ENCODE assay signal across 6 worm cellular contexts in genomic region chrII:2807674-2808206, ce11.
TF ChIP-seq lines count a peak whose summit lies in the region.

Gene K12H6.12 (plus strand): TSS chrII:2808156.

TF ChIP-seq in whole organism, L1 larva, 84 proteins besides CTCF, POLR2A, EP300 and RAD21 (continues in another document):
- TF ChIP-seq blmp-1 (tag; optimal IDR thresholded peaks at IDR 0.05; lab: Kevin White, UChicago) = no peak
- TF ChIP-seq ceh-82 (tag; optimal IDR thresholded peaks at IDR 0.05; lab: Kevin White, UChicago) = peak in 1 of 3 experiments; percentile 1
- TF ChIP-seq nhr-85 (tag; lab: Kevin White, UChicago) = no peak
- no peak for TF ChIP-seq unc-62 (GFP tag; optimal IDR thresholded peaks at IDR 0.05; lab: Kevin White, UChicago)
- no peak for TF ChIP-seq nhr-84 (tag; optimal IDR thresholded peaks at IDR 0.05; lab: Kevin White, UChicago)
- TF ChIP-seq efl-1 (optimal IDR thresholded peaks at IDR 0.05; lab: Kevin White, UChicago) = peak in 1 of 2 experiments; percentile 28
- no peak for TF ChIP-seq efl-1 (GFP tag; optimal IDR thresholded peaks at IDR 0.05 in 1 of 2; lab: Kevin White, UChicago)
- no peak for TF ChIP-seq mef-2 (tag; optimal IDR thresholded peaks at IDR 0.05; lab: Kevin White, UChicago)
- no peak for TF ChIP-seq mep-1 (tag; optimal IDR thresholded peaks at IDR 0.05; lab: Kevin White, UChicago)
- TF ChIP-seq ceh-88 (GFP tag; IDR thresholded peaks at IDR 0.05; lab: Robert Waterston, UW) = no peak
- no peak for TF ChIP-seq fkh-8 (tag; optimal IDR thresholded peaks at IDR 0.05; lab: Kevin White, UChicago)
- TF ChIP-seq hlh-17 (GFP tag; optimal IDR thresholded peaks at IDR 0.05; lab: Kevin White, UChicago; ENCODE audit: borderline replicate concordance) = no peak
- peak; percentile 19 for TF ChIP-seq nhr-11 (tag; optimal IDR thresholded peaks at IDR 0.05; lab: Kevin White, UChicago)
- TF ChIP-seq swsn-7 (tag; optimal IDR thresholded peaks at IDR 0.05; lab: Kevin White, UChicago) = no peak
- TF ChIP-seq ceh-8 (GFP tag; optimal IDR thresholded peaks at IDR 0.05; lab: Kevin White, UChicago) = no peak
- TF ChIP-seq sup-37 (GFP tag; optimal IDR thresholded peaks at IDR 0.05; lab: Kevin White, UChicago) = no peak

TF ChIP-seq in whole organism, L2 larva, 48 proteins besides CTCF, POLR2A, EP300 and RAD21:
- no peak for TF ChIP-seq C34F6.9 (tag; optimal IDR thresholded peaks at IDR 0.05; lab: Kevin White, UChicago)
- peak; percentile 0 for TF ChIP-seq F13H6.1 (tag; optimal IDR thresholded peaks at IDR 0.05; lab: Kevin White, UChicago)
- TF ChIP-seq nhr-237 (tag; optimal IDR thresholded peaks at IDR 0.05; lab: Kevin White, UChicago) = no peak
- TF ChIP-seq lsy-2 (tag; optimal IDR thresholded peaks at IDR 0.05; lab: Kevin White, UChicago) = no peak

TF ChIP-seq in whole organism, L3 larva, 47 proteins besides CTCF, POLR2A, EP300 and RAD21:
- peak; percentile 34 for TF ChIP-seq nhr-11 (tag; optimal IDR thresholded peaks at IDR 0.05; lab: Kevin White, UChicago)
- TF ChIP-seq sea-2 (GFP tag; optimal IDR thresholded peaks at IDR 0.05; lab: Kevin White, UChicago) = no peak
- TF ChIP-seq lin-39 (tag; optimal IDR thresholded peaks at IDR 0.05; lab: Kevin White, UChicago) = no peak
- TF ChIP-seq nhr-25 (tag; optimal IDR thresholded peaks at IDR 0.05; lab: Kevin White, UChicago) = no peak
- TF ChIP-seq hmg-11 (tag; optimal IDR thresholded peaks at IDR 0.05; lab: Kevin White, UChicago) = peak; percentile 3
- no peak for TF ChIP-seq nhr-43 (tag; optimal IDR thresholded peaks at IDR 0.05; lab: Kevin White, UChicago; ENCODE audit: poor library complexity, severe bottlenecking)
- no peak for TF ChIP-seq nhr-76 (tag; optimal IDR thresholded peaks at IDR 0.05; lab: Kevin White, UChicago)
- no peak for TF ChIP-seq lin-15B (tag; optimal IDR thresholded peaks at IDR 0.05; lab: Kevin White, UChicago)
- TF ChIP-seq nhr-12 (tag; optimal IDR thresholded peaks at IDR 0.05; lab: Kevin White, UChicago) = no peak
- no peak for TF ChIP-seq fkh-2 (tag; optimal IDR thresholded peaks at IDR 0.05; lab: Kevin White, UChicago)
- peak; percentile 58 for TF ChIP-seq pha-4 (tag; optimal IDR thresholded peaks at IDR 0.05; lab: Kevin White, UChicago)
- TF ChIP-seq tbx-2 (tag; optimal IDR thresholded peaks at IDR 0.05; lab: Kevin White, UChicago) = no peak
- no peak for TF ChIP-seq ztf-4 (tag; optimal IDR thresholded peaks at IDR 0.05; lab: Kevin White, UChicago)
- TF ChIP-seq nhr-28 (tag; optimal IDR thresholded peaks at IDR 0.05; lab: Kevin White, UChicago) = no peak
- no peak for TF ChIP-seq ama-1 (optimal IDR thresholded peaks at IDR 0.05; lab: Kevin White, UChicago)
- no peak for TF ChIP-seq ceh-16 (tag; optimal IDR thresholded peaks at IDR 0.05; lab: Kevin White, UChicago)
- TF ChIP-seq pqm-1 (tag; optimal IDR thresholded peaks at IDR 0.05; lab: Kevin White, UChicago) = no peak

TF ChIP-seq in whole organism, L4 larva, 104 proteins besides CTCF, POLR2A, EP300 and RAD21:
- TF ChIP-seq jun-1 (tag; optimal IDR thresholded peaks at IDR 0.05; lab: Kevin White, UChicago) = no peak
- no peak for TF ChIP-seq ama-1 (optimal IDR thresholded peaks at IDR 0.05; lab: Kevin White, UChicago)
- no peak for TF ChIP-seq snpc-4 (tag; optimal IDR thresholded peaks at IDR 0.05; lab: Kevin White, UChicago)
- no peak for TF ChIP-seq ZK546.5 (tag; optimal IDR thresholded peaks at IDR 0.05; lab: Kevin White, UChicago)
- 0 out of 2 replicates have a peak, but pooled peaks have one; percentile 23 for TF ChIP-seq hmg-1.1 (GFP tag; IDR thresholded peaks at IDR 0.05; lab: Robert Waterston, UW)
- TF ChIP-seq nhr-11 (tag; optimal IDR thresholded peaks at IDR 0.05; lab: Kevin White, UChicago) = peak; percentile 38
- no peak for TF ChIP-seq ceh-82 (tag; optimal IDR thresholded peaks at IDR 0.05; lab: Kevin White, UChicago)
- no peak for TF ChIP-seq ceh-62 (tag; optimal IDR thresholded peaks at IDR 0.05; lab: Kevin White, UChicago)
- peak; percentile 75 for TF ChIP-seq hlh-30 (tag; optimal IDR thresholded peaks at IDR 0.05; lab: Kevin White, UChicago; ENCODE audit: insufficient read depth)
- no peak for TF ChIP-seq cey-2 (tag; optimal IDR thresholded peaks at IDR 0.05; lab: Kevin White, UChicago; ENCODE audit: borderline replicate concordance, insufficient read depth)
- TF ChIP-seq daf-8 (GFP tag; IDR thresholded peaks at IDR 0.05; lab: Robert Waterston, UW) = no peak
- TF ChIP-seq nhr-28 (tag; optimal IDR thresholded peaks at IDR 0.05; lab: Kevin White, UChicago) = peak; percentile 35
- TF ChIP-seq dve-1 (tag; optimal IDR thresholded peaks at IDR 0.05; lab: Kevin White, UChicago; ENCODE audit: insufficient read depth) = peak; percentile 26
- TF ChIP-seq aha-1 (tag; lab: Kevin White, UChicago) = peak; percentile 95

TF ChIP-seq in whole organism, late embryonic, 69 proteins besides CTCF, POLR2A, EP300 and RAD21 (continues in another document):
- TF ChIP-seq T23F11.4 (GFP tag; optimal IDR thresholded peaks at IDR 0.05; lab: Kevin White, UChicago) (no peak), gmeb-2 (tag; optimal IDR thresholded peaks at IDR 0.05; lab: Kevin White, UChicago) (no peak), madf-2 (tag; optimal IDR thresholded peaks at IDR 0.05; lab: Kevin White, UChicago) (no peak), K09A11.1 (tag; optimal IDR thresholded peaks at IDR 0.05; lab: Kevin White, UChicago; ENCODE audit: insufficient read depth) (no peak), pros-1 (tag; optimal IDR thresholded peaks at IDR 0.05; lab: Kevin White, UChicago) (no peak), ceh-31 (tag; optimal IDR thresholded peaks at IDR 0.05; lab: Kevin White, UChicago) (no peak), fkh-10 (GFP tag; optimal IDR thresholded peaks at IDR 0.05; lab: Kevin White, UChicago) (no peak), C08G9.2 (tag; optimal IDR thresholded peaks at IDR 0.05; lab: Kevin White, UChicago) (no peak), odd-2 (tag; optimal IDR thresholded peaks at IDR 0.05; lab: Kevin White, UChicago) (no peak), hlh-15 (tag; optimal IDR thresholded peaks at IDR 0.05; lab: Kevin White, UChicago) (no peak), tbx-2 (tag; optimal IDR thresholded peaks at IDR 0.05; lab: Kevin White, UChicago) (peak; percentile 15), nhr-232 (tag; optimal IDR thresholded peaks at IDR 0.05; lab: Kevin White, UChicago) (no peak), ama-1 (optimal IDR thresholded peaks at IDR 0.05; lab: Kevin White, UChicago) (no peak), fax-1 (tag; optimal IDR thresholded peaks at IDR 0.05; lab: Kevin White, UChicago) (no peak), npax-4 (tag; optimal IDR thresholded peaks at IDR 0.05; lab: Kevin White, UChicago) (no peak), ahr-1 (tag; optimal IDR thresholded peaks at IDR 0.05; lab: Kevin White, UChicago) (no peak), fkh-6 (tag; optimal IDR thresholded peaks at IDR 0.05; lab: Kevin White, UChicago) (no peak), ztf-16 (tag; optimal IDR thresholded peaks at IDR 0.05; lab: Kevin White, UChicago) (no peak), pat-9 (tag; optimal IDR thresholded peaks at IDR 0.05; lab: Kevin White, UChicago) (no peak), rnt-1 (tag; optimal IDR thresholded peaks at IDR 0.05; lab: Kevin White, UChicago) (no peak), ceh-14 (tag; optimal IDR thresholded peaks at IDR 0.05; lab: Kevin White, UChicago) (no peak), hlh-30 (tag; optimal IDR thresholded peaks at IDR 0.05; lab: Kevin White, UChicago; ENCODE audit: insufficient read depth) (peak; percentile 77), ceh-22 (tag; optimal IDR thresholded peaks at IDR 0.05; lab: Kevin White, UChicago) (no peak), dve-1 (tag; optimal IDR thresholded peaks at IDR 0.05; lab: Kevin White, UChicago) (no peak), unc-55 (GFP tag; optimal IDR thresholded peaks at IDR 0.05; lab: Kevin White, UChicago) (peak; percentile 29), ceh-48 (tag; optimal IDR thresholded peaks at IDR 0.05; lab: Kevin White, UChicago) (no peak)

TF ChIP-seq in whole organism, young adult, 124 proteins besides CTCF, POLR2A, EP300 and RAD21:
- TF ChIP-seq ztf-6 (GFP tag; IDR thresholded peaks at IDR 0.05; lab: Robert Waterston, UW) (no peak), hrde-1 (tag; optimal IDR thresholded peaks at IDR 0.05; lab: Kevin White, UChicago; ENCODE audit: borderline replicate concordance) (no peak), hmg-1.2 (GFP tag; IDR thresholded peaks at IDR 0.05; lab: Robert Waterston, UW) (peak; percentile 80), B0019.2 (GFP tag; conservative IDR thresholded peaks at IDR 0.05; lab: Robert Waterston, UW) (no peak), zfh-2 (GFP tag; conservative IDR thresholded peaks at IDR 0.05; lab: Robert Waterston, UW) (0 out of 2 replicates have a peak, but pooled peaks have one; percentile 43)
TF ChIP-seq in whole organism, young adult: peak in this region for 2.
